Fruit fly (Drosophila melanogaster) whole organism, wandering third instar larva: Measurements from ENCODE around the gene Gad1.

ENCODE experiments used
- Hnf4 ChIP-seq: fragments of 200-800 bp; sonication (Bioruptor generic); optimal IDR thresholded peaks from 2 replicates; lab custom pipeline; 2016; ENCODE audit warnings: missing biosample characterization, mild to moderate bottlenecking, missing genetic modification characterization
- Mio ChIP-seq: sonication (Bioruptor generic); optimal IDR thresholded peaks from 2 replicates; lab custom pipeline; 2016; ENCODE audit warnings: missing biosample characterization, missing genetic modification characterization
- N ChIP-seq: fragments of >200 bp; optimal IDR thresholded peaks from 2 replicates; lab custom pipeline; 2018; ENCODE audit warnings: missing biosample characterization, missing external identifiers, missing genetic modification characterization
- OdsH ChIP-seq: fragments of 200-800 bp; sonication (Bioruptor generic); optimal IDR thresholded peaks from 2 replicates; lab custom pipeline; 2016; ENCODE audit warnings: missing biosample characterization, mild to moderate bottlenecking, missing genetic modification characterization
- Sp1 ChIP-seq: fragments of 200-800 bp; sonication (Bioruptor generic); optimal IDR thresholded peaks from 3 replicates; lab custom pipeline; 2019; ENCODE audit warnings: missing biosample characterization, mild to moderate bottlenecking, missing genetic modification characterization, moderate library complexity
- ey ChIP-seq: fragments of 200-800 bp; sonication (Bioruptor generic); optimal IDR thresholded peaks from 2 replicates; lab custom pipeline; 2016; ENCODE audit warnings: missing biosample characterization, missing genetic modification characterization
- h ChIP-seq: fragments of 200-800 bp; sonication (Bioruptor generic); optimal IDR thresholded peaks from 3 replicates; lab custom pipeline; 2016; ENCODE audit warnings: missing biosample characterization, mild to moderate bottlenecking, missing genetic modification characterization
- tai ChIP-seq: sonication (Bioruptor generic); optimal IDR thresholded peaks from 2 replicates; lab custom pipeline; 2016; ENCODE audit warnings: missing biosample characterization, missing genetic modification characterization
- woc ChIP-seq: sonication (Bioruptor generic); optimal IDR thresholded peaks from 2 replicates; lab custom pipeline; 2016; ENCODE audit warnings: missing biosample characterization, mild to moderate bottlenecking, missing genetic modification characterization

- TF ChIP-seq tai = no peak
- TF ChIP-seq Hnf4 (GFP tag; lab: Kevin White, UChicago) = no peak
- TF ChIP-seq ey (GFP tag; lab: Kevin White, UChicago) = no peak
- TF ChIP-seq Mio (GFP tag; lab: Kevin White, UChicago) = no peak
- TF ChIP-seq N = no peak
- TF ChIP-seq Sp1 (GFP tag; lab: Kevin White, UChicago) = no peak
- TF ChIP-seq woc (GFP tag; lab: Kevin White, UChicago) = no peak
- no peak for TF ChIP-seq OdsH (GFP tag; lab: Kevin White, UChicago)
- TF ChIP-seq h = no peak
Observed at dm6 chr3L:4059293-4059820, 29.2 kb downstream of the Gad1 start, which contains the start of gene Ugt305A1.
